Worm (Caenorhabditis elegans) whole organism, L3 larva: ENCODE results near the gene spp-19.
"Not testable (repeated sequence)": the region's sequence is repeated elsewhere in the genome, so short reads cannot be mapped to it uniquely, and the experiment has no call there.

Source experiments
- R02D3.7 ChIP-seq: fragments of 150-350 bp; optimal IDR thresholded peaks from 2 replicates; lab custom pipeline; 2014; ENCODE audit warnings: missing biosample characterization, missing genetic modification characterization
- ama-1 ChIP-seq: fragments of 150-350 bp; optimal IDR thresholded peaks from 2 replicates; lab custom pipeline; 2018
- egl-27 ChIP-seq: sonication (generic microtip); optimal IDR thresholded peaks from 4 replicates; lab custom pipeline; 2017; ENCODE audit warnings: missing biosample characterization, missing genetic modification reagents, missing genetic modification characterization
- elt-3 ChIP-seq, 3 experiments: fragments of 150-350 bp in 1 of 3; sonication (generic microtip) in 2 of 3; optimal IDR thresholded peaks; 2 replicates in 2 of 3; 4 replicates in 1 of 3; lab custom pipeline; 2014 to 2017; ENCODE audit warnings: missing biosample characterization in 3 of 3, missing genetic modification characterization in 3 of 3
- eor-1 ChIP-seq, 2 experiments: fragments of 150-350 bp; optimal IDR thresholded peaks; 2 replicates each; lab custom pipeline; 2014 to 2018; ENCODE audit warnings: missing biosample characterization in 2 of 2, missing genetic modification characterization in 2 of 2
- nhr-76 ChIP-seq: fragments of 150-350 bp; sonication (generic microtip); optimal IDR thresholded peaks from 5 replicates; lab custom pipeline; 2014; ENCODE audit warnings: missing biosample characterization, missing genetic modification characterization
- nhr-77 ChIP-seq: fragments of 150-350 bp; optimal IDR thresholded peaks from 2 replicates; lab custom pipeline; 2014; ENCODE audit warnings: missing biosample characterization, missing genetic modification characterization
- pqm-1 ChIP-seq: fragments of 150-350 bp; optimal IDR thresholded peaks from 2 replicates; lab custom pipeline; 2017; ENCODE audit warnings: missing biosample characterization, missing genetic modification characterization, inconsistent platforms
- skn-1 ChIP-seq: fragments of 150-350 bp; optimal IDR thresholded peaks from 2 replicates; lab custom pipeline; 2014; ENCODE audit warnings: missing biosample characterization, missing genetic modification characterization
- snpc-4 ChIP-seq: fragments of 150-350 bp; optimal IDR thresholded peaks from 2 replicates; lab custom pipeline; 2014; ENCODE audit warnings: missing biosample characterization, missing genetic modification characterization
- unc-39 ChIP-seq: sonication (generic microtip); optimal IDR thresholded peaks from 4 replicates; lab custom pipeline; 2017; ENCODE audit warnings: missing biosample characterization, missing genetic modification characterization
- unc-62 ChIP-seq: fragments of 150-350 bp; sonication (generic microtip); optimal IDR thresholded peaks from 4 replicates; lab custom pipeline; 2014; ENCODE audit warnings: missing biosample characterization, missing genetic modification reagents, missing genetic modification characterization

- not testable (repeated sequence) for TF ChIP-seq skn-1 (tag; lab: Kevin White, UChicago); unc-62 (GFP tag; lab: Kevin White, UChicago); nhr-77 (tag; lab: Kevin White, UChicago); ama-1 (lab: Kevin White, UChicago); R02D3.7 (tag; lab: Kevin White, UChicago); unc-39 (tag; lab: Kevin White, UChicago); pqm-1 (tag; lab: Kevin White, UChicago); nhr-76; eor-1 (tag; optimal IDR thresholded peaks at IDR 0.05; lab: Kevin White, UChicago); snpc-4; elt-3 (tag; optimal IDR thresholded peaks at IDR 0.05; lab: Kevin White, UChicago); egl-27 (tag; lab: Kevin White, UChicago)
These were observed 20.3 kb upstream of the spp-19 start, which contains the start of gene ZK1055.4 for ce11 chrV:6581762-6582161.
